Worm (Caenorhabditis elegans) whole organism, mixed stage, embryonic: ENCODE data around the gene cls-1.

Experiments used
- ces-1 ChIP-seq: fragments of 150-350 bp; optimal IDR thresholded peaks from 2 replicates; lab custom pipeline; 2014; ENCODE audit warnings: missing biosample characterization, missing genetic modification reagents, missing genetic modification characterization
- elt-3 ChIP-seq: fragments of 150-350 bp; optimal IDR thresholded peaks from 2 replicates; lab custom pipeline; 2014; ENCODE audit warnings: missing biosample characterization, missing genetic modification characterization
- lsy-2 ChIP-seq: fragments of 150-350 bp; optimal IDR thresholded peaks from 2 replicates; lab custom pipeline; 2014; ENCODE audit warnings: missing biosample characterization, missing genetic modification characterization
- mab-5 ChIP-seq: fragments of 150-350 bp; optimal IDR thresholded peaks from 2 replicates; lab custom pipeline; 2014; ENCODE audit warnings: missing biosample characterization, missing genetic modification characterization
- nhr-12 ChIP-seq: fragments of 150-350 bp; optimal IDR thresholded peaks from 2 replicates; lab custom pipeline; 2014; ENCODE audit warnings: missing biosample characterization, missing genetic modification characterization
- nhr-28 ChIP-seq: fragments of 150-350 bp; optimal IDR thresholded peaks from 2 replicates; lab custom pipeline; 2014; ENCODE audit warnings: missing biosample characterization, missing genetic modification characterization
- sptf-1 ChIP-seq: sonication (generic microtip); optimal IDR thresholded peaks from 2 replicates; lab custom pipeline; 2017; ENCODE audit warnings: mild to moderate bottlenecking, missing genetic modification characterization, moderate library complexity, missing compliant biosample characterization
- unc-39 ChIP-seq: fragments of 150-350 bp; optimal IDR thresholded peaks from 2 replicates; lab custom pipeline; 2014; ENCODE audit warnings: missing biosample characterization, missing genetic modification characterization

ce11 chrIII:7555360-7555759 lies 47.4 kb downstream of the cls-1 start, which contains the start of gene ceh-13:
- TF ChIP-seq elt-3 (no peak), lsy-2 (tag; lab: Kevin White, UChicago) (no peak), nhr-12 (tag; lab: Kevin White, UChicago) (no peak), nhr-28 (tag; lab: Kevin White, UChicago) (no peak), mab-5 (tag; lab: Kevin White, UChicago) (no peak), unc-39 (tag; lab: Kevin White, UChicago) (no peak), ces-1 (GFP tag; lab: Kevin White, UChicago) (no peak), sptf-1 (tag; lab: Kevin White, UChicago) (no peak)
